Worm (Caenorhabditis elegans) whole organism, early embryonic: ENCODE data around the gene Y46H3D.8.

Experiments used
- B0310.2 ChIP-seq: sonication (generic microtip); optimal IDR thresholded peaks from 2 replicates; lab custom pipeline; 2016; ENCODE audit warnings: mild to moderate bottlenecking, missing genetic modification characterization, missing compliant biosample characterization
- F13C5.2 ChIP-seq: sonication (generic microtip); optimal IDR thresholded peaks from 2 replicates; lab custom pipeline; 2017; ENCODE audit warnings: mild to moderate bottlenecking, missing genetic modification characterization, inconsistent platforms, missing compliant biosample characterization
- ama-1 ChIP-seq: fragments of 150-350 bp; optimal IDR thresholded peaks from 2 replicates; lab custom pipeline; 2014
- ets-7 ChIP-seq: sonication (generic microtip); optimal IDR thresholded peaks from 2 replicates; lab custom pipeline; 2016; ENCODE audit warnings: missing genotype, missing genetic modification characterization, missing compliant biosample characterization
- flt-1 ChIP-seq: fragments of 200-800 bp; sonication (Bioruptor generic); IDR thresholded peaks from 2 replicates; pipeline ENCODE4 v1.3.6; 2022; ENCODE audit warnings: missing genetic modification characterization, missing compliant biosample characterization
- hmbx-1 ChIP-seq: sonication (generic microtip); optimal IDR thresholded peaks from 2 replicates; lab custom pipeline; 2016; ENCODE audit warnings: mild to moderate bottlenecking, missing genetic modification characterization, missing compliant biosample characterization
- hmg-4 ChIP-seq: fragments of 200-800 bp; sonication (Bioruptor generic); optimal IDR thresholded peaks from 2 replicates; lab custom pipeline; 2018; ENCODE audit warnings: mild to moderate bottlenecking, missing genetic modification characterization, missing compliant biosample characterization
- hnd-1 ChIP-seq: sonication (generic microtip); optimal IDR thresholded peaks from 2 replicates; lab custom pipeline; 2016; ENCODE audit warnings: missing genetic modification characterization, missing compliant biosample characterization
- pes-1 ChIP-seq: fragments of 200-800 bp; sonication (Bioruptor generic); IDR thresholded peaks from 2 replicates; pipeline ENCODE4 v1.3.6; 2022; ENCODE audit warnings: missing genetic modification reagents, missing genetic modification characterization, missing compliant biosample characterization
- scrt-1 ChIP-seq: fragments of 200-800 bp; sonication (Bioruptor generic); IDR thresholded peaks from 2 replicates; pipeline ENCODE4 v1.3.6; 2022; ENCODE audit warnings: missing genetic modification characterization, missing compliant biosample characterization
- sea-1 ChIP-seq: fragments of 200-800 bp; sonication (Bioruptor generic); conservative IDR thresholded peaks from 2 replicates; pipeline ENCODE4 v1.3.6; 2022; ENCODE audit warnings: missing genetic modification characterization, missing compliant biosample characterization
- tbx-11 ChIP-seq: fragments of 200-800 bp; sonication (Bioruptor generic); IDR thresholded peaks from 2 replicates; pipeline ENCODE4 v1.3.6; 2022; ENCODE audit warnings: missing genetic modification characterization, missing compliant biosample characterization
- tbx-37 ChIP-seq: fragments of 200-800 bp; sonication (Bioruptor generic); conservative IDR thresholded peaks from 2 replicates; pipeline ENCODE4 v1.3.6; 2022; ENCODE audit warnings: missing genetic modification reagents, missing genetic modification characterization, missing compliant biosample characterization
- tra-4 ChIP-seq: sonication (generic microtip); optimal IDR thresholded peaks from 2 replicates; lab custom pipeline; 2017; ENCODE audit warnings: missing genetic modification characterization, missing compliant biosample characterization

- TF ChIP-seq hmbx-1 (tag; lab: Kevin White, UChicago) (no peak), ets-7 (no peak), B0310.2 (tag; lab: Kevin White, UChicago) (no peak), F13C5.2 (no peak), ama-1 (lab: Kevin White, UChicago) (no peak), scrt-1 (no peak), sea-1 (no peak), flt-1 (GFP tag; lab: Robert Waterston, UW) (no peak), tbx-37 (GFP tag; lab: Robert Waterston, UW) (no peak), pes-1 (GFP tag; lab: Robert Waterston, UW) (no peak), hmg-4 (no peak), tra-4 (tag; lab: Kevin White, UChicago) (no peak), tbx-11 (GFP tag; lab: Robert Waterston, UW) (no peak), hnd-1 (tag; lab: Kevin White, UChicago) (no peak)
These were observed at the start of gene Y46H3D.8 for ce11 chrV:1631148-1631547.
